Worm (Caenorhabditis elegans): ENCODE results near the gene pqn-75.

pqn-75 gene

ce11 chrIV:4030917-4031599 is 41.1 kb upstream of the pqn-75 start (continued):
- TF ChIP-seq sox-4 (tag; optimal IDR thresholded peaks at IDR 0.05), result no peak
- no peak for TF ChIP-seq jun-1 (tag; optimal IDR thresholded peaks at IDR 0.05)
- peak; percentile 59 for TF ChIP-seq pag-3 (tag; optimal IDR thresholded peaks at IDR 0.05; ENCODE audit: borderline replicate concordance, insufficient read depth)
- no peak for TF ChIP-seq nhr-77 (tag; optimal IDR thresholded peaks at IDR 0.05)
- peak; percentile 69 to 80 (median 75) for TF ChIP-seq dpl-1 (GFP tag; optimal IDR thresholded peaks at IDR 0.05)
- TF ChIP-seq zip-4 (GFP tag; optimal IDR thresholded peaks at IDR 0.05), result no peak
- peak; percentile 61 for TF ChIP-seq lin-15B (tag; optimal IDR thresholded peaks at IDR 0.05)
- TF ChIP-seq sptf-1 (tag; optimal IDR thresholded peaks at IDR 0.05), result no peak
- peak in 1 of 2 experiments; percentile 77 for TF ChIP-seq efl-1 (optimal IDR thresholded peaks at IDR 0.05)
- TF ChIP-seq efl-1 (GFP tag; optimal IDR thresholded peaks at IDR 0.05 in 1 of 2), result peak; percentile 74 to 98
- TF ChIP-seq ets-5 (GFP tag; IDR thresholded peaks at IDR 0.05), result no peak
- TF ChIP-seq ceh-88 (GFP tag; IDR thresholded peaks at IDR 0.05), result no peak
- TF ChIP-seq tlp-1 (tag; optimal IDR thresholded peaks at IDR 0.05), result no peak
- TF ChIP-seq irx-1 (tag; optimal IDR thresholded peaks at IDR 0.05), result no peak
- TF ChIP-seq grh-1 (GFP tag; IDR thresholded peaks at IDR 0.05), result peak; percentile 38; the same call in 1 of the 2 replicates
- TF ChIP-seq ceh-82 (tag; optimal IDR thresholded peaks at IDR 0.05), result peak in 1 of 3 experiments; percentile 6
- TF ChIP-seq dsc-1 (tag; optimal IDR thresholded peaks at IDR 0.05), result no peak
- peak; percentile 68 for TF ChIP-seq nhr-90 (tag; optimal IDR thresholded peaks at IDR 0.05; ENCODE audit: poor library complexity)
- TF ChIP-seq lsy-2 (tag; optimal IDR thresholded peaks at IDR 0.05), result peak in 1 of 2 experiments; percentile 49
- TF ChIP-seq nhr-19 (GFP tag; conservative IDR thresholded peaks at IDR 0.05), result peak; percentile 29; the same call in 1 of the 2 replicates
- TF ChIP-seq mdl-1 (tag; optimal IDR thresholded peaks at IDR 0.05), result peak in 1 of 2 experiments; percentile 43
- peak; percentile 72 for TF ChIP-seq lin-13 (GFP tag; optimal IDR thresholded peaks at IDR 0.05)
- TF ChIP-seq hpl-2 (GFP tag; optimal IDR thresholded peaks at IDR 0.05), result no peak
- TF ChIP-seq unc-86 (tag; optimal IDR thresholded peaks at IDR 0.05), result no peak
- no peak for TF ChIP-seq skn-1 (tag; optimal IDR thresholded peaks at IDR 0.05)
- no peak for TF ChIP-seq lin-39 (tag; optimal IDR thresholded peaks at IDR 0.05)
- no peak for TF ChIP-seq egl-27 (tag; optimal IDR thresholded peaks at IDR 0.05)
- TF ChIP-seq nhr-85 (tag), result peak; percentile 96

DNA sequence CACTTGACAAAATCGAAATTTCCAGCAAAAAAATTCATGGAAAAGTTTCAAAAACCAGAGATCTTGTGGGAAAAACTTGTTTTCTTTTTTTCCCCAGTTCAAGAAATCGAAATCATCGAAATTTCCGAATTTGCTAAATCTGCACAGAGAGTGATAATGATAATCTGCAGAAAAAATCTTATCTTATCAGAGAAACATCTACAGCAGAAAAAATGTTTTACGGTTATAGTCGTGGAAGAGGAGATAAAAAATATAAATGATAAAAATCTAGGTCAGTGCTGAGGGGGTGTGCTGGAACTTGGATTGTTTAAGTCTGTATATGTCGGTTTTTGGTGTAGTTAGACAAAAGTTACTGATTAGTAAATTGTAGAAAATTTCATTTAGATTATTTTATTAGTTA is 39.8 kb upstream of the pqn-75 start:
- TF ChIP-seq blmp-1 (tag; optimal IDR thresholded peaks at IDR 0.05) (peak; percentile 38), dsc-1 (tag; optimal IDR thresholded peaks at IDR 0.05) (no peak), nhr-71 (tag; optimal IDR thresholded peaks at IDR 0.05) (no peak), fos-1 (tag; optimal IDR thresholded peaks at IDR 0.05) (no peak), elt-2 (tag; optimal IDR thresholded peaks at IDR 0.05) (peak; percentile 58), aly-2 (tag; optimal IDR thresholded peaks at IDR 0.05) (no peak), elt-3 (tag; optimal IDR thresholded peaks at IDR 0.05) (peak in 2 of 6 experiments; percentile 22 to 65)

- TF ChIP-seq lin-14 (GFP tag; optimal IDR thresholded peaks at IDR 0.05), result peak; percentile 60
- no peak for TF ChIP-seq mab-9 (GFP tag; IDR thresholded peaks at IDR 0.05)
- TF ChIP-seq rnt-1 (tag; optimal IDR thresholded peaks at IDR 0.05), result peak; percentile 31
- peak; percentile 34 for TF ChIP-seq blmp-1 (tag; optimal IDR thresholded peaks at IDR 0.05)
- TF ChIP-seq lsy-2 (tag; optimal IDR thresholded peaks at IDR 0.05), result peak in 1 of 2 experiments; percentile 38
- peak; percentile 19 for TF ChIP-seq snu-23 (GFP tag; optimal IDR thresholded peaks at IDR 0.05)
- no peak for TF ChIP-seq tlp-1 (tag; optimal IDR thresholded peaks at IDR 0.05)
- peak in 1 of 2 experiments; percentile 16 for TF ChIP-seq efl-1 (optimal IDR thresholded peaks at IDR 0.05)
- no peak for TF ChIP-seq efl-1 (GFP tag; optimal IDR thresholded peaks at IDR 0.05 in 1 of 2)
Measured at ce11 chrIV:4033490-4033889, 38.6 kb upstream of the pqn-75 start.
